Fruit fly (Drosophila melanogaster): ENCODE results near the gene dop.

The dop gene

DNA sequence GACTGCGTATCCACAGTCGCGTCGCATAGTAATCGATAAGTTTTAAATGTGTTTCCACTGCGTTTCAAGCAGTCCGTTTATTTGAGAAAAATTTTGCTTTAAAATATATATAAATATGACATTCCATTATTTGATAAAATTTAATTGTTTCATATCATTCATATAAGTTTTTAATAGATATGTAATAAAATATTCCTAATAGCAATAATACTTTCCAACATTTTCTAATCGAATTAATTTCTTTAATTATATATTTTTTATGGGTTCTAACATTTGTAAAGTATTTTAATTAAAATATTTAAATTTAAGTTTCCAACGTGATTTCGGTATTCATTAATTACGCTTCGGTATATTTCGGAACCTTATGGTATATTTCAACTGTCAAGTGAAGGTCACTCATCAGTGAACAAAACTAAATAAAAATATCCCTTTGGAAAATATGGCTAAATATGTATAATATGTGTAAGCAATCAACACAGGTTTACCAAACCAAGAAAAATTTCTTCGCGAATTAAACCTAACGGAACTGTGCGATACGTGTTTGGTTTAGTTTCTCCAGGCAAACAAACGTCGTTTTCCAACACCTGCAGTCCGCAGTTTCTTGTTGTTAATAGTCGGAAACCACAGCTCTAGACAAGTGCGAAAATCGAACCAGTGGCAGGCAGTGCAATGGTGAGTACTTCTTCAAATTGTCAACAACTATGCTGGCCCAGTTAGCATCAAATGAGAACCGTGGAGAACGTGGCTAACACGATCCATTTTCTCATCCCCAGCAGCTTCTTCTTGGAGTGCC is 2.6 kb upstream of the dop start, which contains the start of the genes CG7739 and SCCRO (continued):
- TF ChIP-seq Ets65A (GFP tag): peak; percentile 92
- TF ChIP-seq slbo (GFP tag; IDR thresholded peaks at IDR 0.05): peak; percentile 86
- TF ChIP-seq Ravus (GFP tag; IDR thresholded peaks at IDR 0.05): peak; percentile 10; the same call in 1 of the 2 replicates
- TF ChIP-seq Tbp (GFP tag; optimal IDR thresholded peaks at IDR 0.05): no peak
- peak; percentile 46; the same call in 2 of the 3 replicates for TF ChIP-seq CG6791 (GFP tag; IDR thresholded peaks at IDR 0.05; ENCODE audit: partially characterized antibody)
- no peak for TF ChIP-seq ro (GFP tag; IDR thresholded peaks at IDR 0.05)
- TF ChIP-seq CG13296 (GFP tag; optimal IDR thresholded peaks at IDR 0.05): peak; percentile 51
- no peak for TF ChIP-seq gce (GFP tag; IDR thresholded peaks at IDR 0.05)
- TF ChIP-seq eyg (GFP tag; optimal IDR thresholded peaks at IDR 0.05): no peak
- TF ChIP-seq CG4730 (GFP tag; IDR thresholded peaks at IDR 0.05): peak; percentile 56; the same call in 1 of the 2 replicates
- TF ChIP-seq Jarid2 (GFP tag; optimal IDR thresholded peaks at IDR 0.05): no peak
- TF ChIP-seq CG8290 (GFP tag; optimal IDR thresholded peaks at IDR 0.05): no peak
- TF ChIP-seq CG8290 (tag; optimal IDR thresholded peaks at IDR 0.05): no peak
- TF ChIP-seq cas (GFP tag; IDR thresholded peaks at IDR 0.05): peak; percentile 78
- peak; percentile 81 for TF ChIP-seq H2.0 (GFP tag; IDR thresholded peaks at IDR 0.05)
- no peak for TF ChIP-seq ash1 (GFP tag; optimal IDR thresholded peaks at IDR 0.05)
- no peak for TF ChIP-seq bcd (GFP tag; optimal IDR thresholded peaks at IDR 0.05)
- TF ChIP-seq repo (GFP tag; optimal IDR thresholded peaks at IDR 0.05): no peak
- no peak; the same call in 1 of the 3 replicates for TF ChIP-seq CG11456 (GFP tag; IDR thresholded peaks at IDR 0.05)
- peak in 1 of 2 experiments; percentile 67 for TF ChIP-seq bsh (GFP tag; optimal IDR thresholded peaks at IDR 0.05)
- TF ChIP-seq pan (optimal IDR thresholded peaks at IDR 0.05): no peak
- TF ChIP-seq pan (GFP tag; optimal IDR thresholded peaks at IDR 0.05 in 1 of 2, IDR thresholded peaks at IDR 0.05 in 1 of 2): peak in 1 of 2 experiments; percentile 85
- TF ChIP-seq CG13424 (tag; optimal IDR thresholded peaks at IDR 0.05): peak; percentile 66
- TF ChIP-seq CG4707 (GFP tag; optimal IDR thresholded peaks at IDR 0.05): no peak
- TF ChIP-seq CG12659 (GFP tag; optimal IDR thresholded peaks at IDR 0.05): peak; percentile 79
- TF ChIP-seq Nf-YC (tag; optimal IDR thresholded peaks at IDR 0.05): peak; percentile 61
- TF ChIP-seq trem (tag; optimal IDR thresholded peaks at IDR 0.05): peak; percentile 50
- TF ChIP-seq jing (GFP tag; optimal IDR thresholded peaks at IDR 0.05): no peak
- TF ChIP-seq disco-r (GFP tag; optimal IDR thresholded peaks at IDR 0.05): no peak
- TF ChIP-seq bigmax (GFP tag; optimal IDR thresholded peaks at IDR 0.05): no peak
- TF ChIP-seq gsb (GFP tag; IDR thresholded peaks at IDR 0.05): no peak
- no peak for TF ChIP-seq CG6654 (GFP tag; optimal IDR thresholded peaks at IDR 0.05)
- TF ChIP-seq cg (GFP tag; optimal IDR thresholded peaks at IDR 0.05): no peak
- TF ChIP-seq chif (GFP tag; optimal IDR thresholded peaks at IDR 0.05): no peak
- no peak for TF ChIP-seq Hmx (GFP tag; optimal IDR thresholded peaks at IDR 0.05)
- peak; percentile 61 for TF ChIP-seq kay (GFP tag; optimal IDR thresholded peaks at IDR 0.05)
- TF ChIP-seq exex (tag; optimal IDR thresholded peaks at IDR 0.05): peak; percentile 25
- TF ChIP-seq CG13775 (GFP tag; optimal IDR thresholded peaks at IDR 0.05): peak; percentile 33
- TF ChIP-seq ci (GFP tag; IDR thresholded peaks at IDR 0.05): peak; percentile 66; the same call in 2 of the 3 replicates
- TF ChIP-seq CHES-1-like (GFP tag; optimal IDR thresholded peaks at IDR 0.05): peak; percentile 46
- TF ChIP-seq nom (GFP tag; optimal IDR thresholded peaks at IDR 0.05): no peak
- no peak for TF ChIP-seq crc (GFP tag; optimal IDR thresholded peaks at IDR 0.05)
- TF ChIP-seq CG34376 (GFP tag; optimal IDR thresholded peaks at IDR 0.05): peak; percentile 3
- TF ChIP-seq D (optimal IDR thresholded peaks at IDR 0.05): no peak
- TF ChIP-seq D (GFP tag; optimal IDR thresholded peaks at IDR 0.05): no peak
- TF ChIP-seq zfh2 (GFP tag; optimal IDR thresholded peaks at IDR 0.05): peak; percentile 41
- no peak for TF ChIP-seq trh (GFP tag; optimal IDR thresholded peaks at IDR 0.05)
- peak; percentile 67 for TF ChIP-seq BEAF-32 (GFP tag; optimal IDR thresholded peaks at IDR 0.05)
- TF ChIP-seq pros (GFP tag; optimal IDR thresholded peaks at IDR 0.05): no peak
- TF ChIP-seq Xrp1 (GFP tag; IDR thresholded peaks at IDR 0.05): peak; percentile 81

All from whole organism, embryonic.